In genomic region chr3L:3045256-3045743, dm6 we compare ENCODE assay signal across 1 fruit fly cellular context.
A peak's percentile ranks its signal among the peaks of the same experiment; 100 is the strongest.
TF ChIP-seq lines count a peak whose summit lies in the region.

No protein-coding gene starts in this region.

TF ChIP-seq in whole organism, embryonic, 481 proteins besides CTCF, POLR2A, EP300 and RAD21 (continued from another document and continues in another):
- no peak for TF ChIP-seq CG2129 (GFP tag; IDR thresholded peaks at IDR 0.05; lab: Robert Waterston, UW; ENCODE audit: partially characterized antibody)
- TF ChIP-seq slou (GFP tag; optimal IDR thresholded peaks at IDR 0.05; lab: Kevin White, UChicago): no peak
- TF ChIP-seq gcm2 (GFP tag; optimal IDR thresholded peaks at IDR 0.05; lab: Kevin White, UChicago): no peak
- no peak for TF ChIP-seq knrl (GFP tag; IDR thresholded peaks at IDR 0.05; lab: Robert Waterston, UW; ENCODE audit: partially characterized antibody)
- TF ChIP-seq CG3407 (GFP tag; optimal IDR thresholded peaks at IDR 0.05; lab: Kevin White, UChicago): no peak
- no peak for TF ChIP-seq tna (GFP tag; IDR thresholded peaks at IDR 0.05; lab: Robert Waterston, UW; ENCODE audit: partially characterized antibody)
- TF ChIP-seq fd64A (GFP tag; optimal IDR thresholded peaks at IDR 0.05; lab: Kevin White, UChicago): no peak
- no peak for TF ChIP-seq hth (optimal IDR thresholded peaks at IDR 0.05; lab: Kevin White, UChicago)
- TF ChIP-seq sim (GFP tag; IDR thresholded peaks at IDR 0.05; lab: Robert Waterston, UW): no peak
- no peak for TF ChIP-seq dm (GFP tag; optimal IDR thresholded peaks at IDR 0.05; lab: Kevin White, UChicago)
- TF ChIP-seq E2f1 (GFP tag; IDR thresholded peaks at IDR 0.05; lab: Robert Waterston, UW): peak; percentile 41; the same call in 1 of the 2 replicates
- no peak for TF ChIP-seq ap (GFP tag; IDR thresholded peaks at IDR 0.05; lab: Robert Waterston, UW)
- TF ChIP-seq h (optimal IDR thresholded peaks at IDR 0.05; lab: Kevin White, UChicago): no peak
- TF ChIP-seq dysf (GFP tag; IDR thresholded peaks at IDR 0.05; lab: Robert Waterston, UW): peak; percentile 53; the same call in 1 of the 3 replicates
- no peak for TF ChIP-seq CG14860 (GFP tag; IDR thresholded peaks at IDR 0.05; lab: Robert Waterston, UW; ENCODE audit: partially characterized antibody)
- peak; percentile 40 for TF ChIP-seq CG12659 (GFP tag; optimal IDR thresholded peaks at IDR 0.05; lab: Kevin White, UChicago)
- no peak for TF ChIP-seq Dad (GFP tag; optimal IDR thresholded peaks at IDR 0.05; lab: Kevin White, UChicago)
- TF ChIP-seq BEAF-32 (GFP tag; optimal IDR thresholded peaks at IDR 0.05; lab: Kevin White, UChicago): no peak
- no peak for TF ChIP-seq prd (optimal IDR thresholded peaks at IDR 0.05; lab: Kevin White, UChicago)
- TF ChIP-seq prd (GFP tag; IDR thresholded peaks at IDR 0.05; lab: Robert Waterston, UW): peak; percentile 45; the same call in 2 of the 3 replicates
- TF ChIP-seq CG14441 (GFP tag; IDR thresholded peaks at IDR 0.05; lab: Robert Waterston, UW): peak; percentile 27; the same call in 1 of the 2 replicates
- no peak for TF ChIP-seq stwl (tag; optimal IDR thresholded peaks at IDR 0.05; lab: Kevin White, UChicago)
- TF ChIP-seq pan (optimal IDR thresholded peaks at IDR 0.05; lab: Kevin White, UChicago): no peak
- TF ChIP-seq pan (GFP tag; optimal IDR thresholded peaks at IDR 0.05 in 1 of 2, IDR thresholded peaks at IDR 0.05 in 1 of 2): peak in 1 of 2 experiments; percentile 60
- TF ChIP-seq ssp (GFP tag; IDR thresholded peaks at IDR 0.05; lab: Robert Waterston, UW): no peak
- TF ChIP-seq CG7357 (GFP tag; IDR thresholded peaks at IDR 0.05; lab: Robert Waterston, UW): 0 out of 3 replicates have a peak, but pooled peaks have one; percentile 17
- TF ChIP-seq eve (GFP tag; optimal IDR thresholded peaks at IDR 0.05; lab: Kevin White, UChicago): no peak
- TF ChIP-seq CG32772 (GFP tag; IDR thresholded peaks at IDR 0.05; lab: Robert Waterston, UW): no peak
- no peak for TF ChIP-seq Dp (GFP tag; optimal IDR thresholded peaks at IDR 0.05; lab: Kevin White, UChicago)
- no peak for TF ChIP-seq CG4360 (GFP tag; IDR thresholded peaks at IDR 0.05; lab: Robert Waterston, UW)
- peak; percentile 70 for TF ChIP-seq CG11696 (GFP tag; IDR thresholded peaks at IDR 0.05; lab: Robert Waterston, UW)
- TF ChIP-seq CG13123 (GFP tag; optimal IDR thresholded peaks at IDR 0.05; lab: Kevin White, UChicago): peak; percentile 25
- TF ChIP-seq CG13624 (GFP tag; optimal IDR thresholded peaks at IDR 0.05; lab: Kevin White, UChicago): no peak
- TF ChIP-seq Scr (GFP tag; IDR thresholded peaks at IDR 0.05; lab: Robert Waterston, UW; ENCODE audit: partially characterized antibody): no peak
- no peak for TF ChIP-seq gce (GFP tag; IDR thresholded peaks at IDR 0.05; lab: Robert Waterston, UW)
- no peak for TF ChIP-seq Lhr (GFP tag; optimal IDR thresholded peaks at IDR 0.05; lab: Kevin White, UChicago)
- TF ChIP-seq CG32767 (GFP tag; IDR thresholded peaks at IDR 0.05; lab: Robert Waterston, UW): no peak
- TF ChIP-seq CG17361 (GFP tag; IDR thresholded peaks at IDR 0.05; lab: Robert Waterston, UW): 0 out of 3 replicates have a peak, but pooled peaks have one; percentile 47
- TF ChIP-seq org-1 (GFP tag; optimal IDR thresholded peaks at IDR 0.05; lab: Kevin White, UChicago): peak; percentile 26
- no peak for TF ChIP-seq CG3726 (GFP tag; IDR thresholded peaks at IDR 0.05; lab: Robert Waterston, UW)
- TF ChIP-seq trem (tag; optimal IDR thresholded peaks at IDR 0.05; lab: Kevin White, UChicago): peak; percentile 38
- TF ChIP-seq lov (optimal IDR thresholded peaks at IDR 0.05; lab: Kevin White, UChicago): no peak
- no peak for TF ChIP-seq lov (GFP tag; IDR thresholded peaks at IDR 0.05; lab: Robert Waterston, UW)
- no peak for TF ChIP-seq CG13894 (tag; optimal IDR thresholded peaks at IDR 0.05; lab: Kevin White, UChicago)
- no peak for TF ChIP-seq zfh2 (GFP tag; optimal IDR thresholded peaks at IDR 0.05; lab: Kevin White, UChicago)
- peak; percentile 80 for TF ChIP-seq lbe (GFP tag; optimal IDR thresholded peaks at IDR 0.05; lab: Kevin White, UChicago)
- no peak for TF ChIP-seq CG14050 (GFP tag; IDR thresholded peaks at IDR 0.05; lab: Robert Waterston, UW)
- TF ChIP-seq CG16813 (GFP tag; IDR thresholded peaks at IDR 0.05; lab: Robert Waterston, UW; ENCODE audit: partially characterized antibody): no peak
- TF ChIP-seq bigmax (GFP tag; optimal IDR thresholded peaks at IDR 0.05; lab: Kevin White, UChicago): no peak
- TF ChIP-seq gsb (GFP tag; IDR thresholded peaks at IDR 0.05; lab: Robert Waterston, UW): no peak
- TF ChIP-seq CG7556 (GFP tag; optimal IDR thresholded peaks at IDR 0.05; lab: Kevin White, UChicago): peak; percentile 16
- TF ChIP-seq dpn (GFP tag; optimal IDR thresholded peaks at IDR 0.05; lab: Kevin White, UChicago): peak in 1 of 2 experiments; percentile 33
- no peak for TF ChIP-seq Deaf1 (tag; optimal IDR thresholded peaks at IDR 0.05; lab: Kevin White, UChicago)
- peak; percentile 12 for TF ChIP-seq nau (GFP tag; optimal IDR thresholded peaks at IDR 0.05; lab: Kevin White, UChicago)
- no peak for TF ChIP-seq CG12769 (tag; optimal IDR thresholded peaks at IDR 0.05; lab: Kevin White, UChicago)
- TF ChIP-seq CG43689 (GFP tag; IDR thresholded peaks at IDR 0.05; lab: Robert Waterston, UW): no peak
- TF ChIP-seq dmrt99B (tag; optimal IDR thresholded peaks at IDR 0.05; lab: Kevin White, UChicago): peak; percentile 63
- no peak for TF ChIP-seq Nf-YA (GFP tag; IDR thresholded peaks at IDR 0.05; lab: Robert Waterston, UW)
- no peak for TF ChIP-seq Dfd (GFP tag; optimal IDR thresholded peaks at IDR 0.05; lab: Kevin White, UChicago)
- no peak for TF ChIP-seq CG15073 (GFP tag; optimal IDR thresholded peaks at IDR 0.05; lab: Kevin White, UChicago)
- peak; percentile 22 for TF ChIP-seq CG9437 (GFP tag; optimal IDR thresholded peaks at IDR 0.05; lab: Kevin White, UChicago)
- no peak for TF ChIP-seq NK7.1 (GFP tag; optimal IDR thresholded peaks at IDR 0.05; lab: Kevin White, UChicago)
- TF ChIP-seq CG7372 (GFP tag; IDR thresholded peaks at IDR 0.05; lab: Robert Waterston, UW): no peak
- no peak for TF ChIP-seq E2f2 (GFP tag; IDR thresholded peaks at IDR 0.05; lab: Robert Waterston, UW)
- no peak for TF ChIP-seq cg (GFP tag; optimal IDR thresholded peaks at IDR 0.05; lab: Kevin White, UChicago)
- peak; percentile 21 for TF ChIP-seq CG17829 (tag; optimal IDR thresholded peaks at IDR 0.05; lab: Kevin White, UChicago)
- no peak for TF ChIP-seq CG8281 (tag; optimal IDR thresholded peaks at IDR 0.05; lab: Kevin White, UChicago)
- no peak for TF ChIP-seq zen2 (GFP tag; IDR thresholded peaks at IDR 0.05; lab: Robert Waterston, UW; ENCODE audit: partially characterized antibody)
- TF ChIP-seq CG10147 (GFP tag; optimal IDR thresholded peaks at IDR 0.05; lab: Kevin White, UChicago): peak; percentile 41
- TF ChIP-seq CG10959 (GFP tag; IDR thresholded peaks at IDR 0.05; lab: Robert Waterston, UW): no peak
- peak; percentile 27 for TF ChIP-seq CG30403 (GFP tag; optimal IDR thresholded peaks at IDR 0.05; lab: Kevin White, UChicago)
- TF ChIP-seq CG34224 (GFP tag; IDR thresholded peaks at IDR 0.05; lab: Robert Waterston, UW; ENCODE audit: partially characterized antibody): no peak
- TF ChIP-seq CG1647 (GFP tag; optimal IDR thresholded peaks at IDR 0.05; lab: Kevin White, UChicago): no peak
- peak; percentile 32 for TF ChIP-seq CG10267 (tag; optimal IDR thresholded peaks at IDR 0.05; lab: Kevin White, UChicago)
- TF ChIP-seq CG12219 (GFP tag; optimal IDR thresholded peaks at IDR 0.05; lab: Kevin White, UChicago): no peak
- TF ChIP-seq H2.0 (GFP tag; IDR thresholded peaks at IDR 0.05; lab: Robert Waterston, UW): no peak
- TF ChIP-seq bcd (GFP tag; optimal IDR thresholded peaks at IDR 0.05; lab: Kevin White, UChicago): peak; percentile 47
- TF ChIP-seq CG7786 (GFP tag; optimal IDR thresholded peaks at IDR 0.05; lab: Kevin White, UChicago): no peak
- TF ChIP-seq so (GFP tag; IDR thresholded peaks at IDR 0.05; lab: Robert Waterston, UW): no peak; the same call in 2 of the 3 replicates
- no peak for TF ChIP-seq br (optimal IDR thresholded peaks at IDR 0.05; lab: Kevin White, UChicago)
- no peak for TF ChIP-seq Tbp (GFP tag; optimal IDR thresholded peaks at IDR 0.05; lab: Kevin White, UChicago)
- TF ChIP-seq CG17328 (GFP tag; IDR thresholded peaks at IDR 0.05; lab: Robert Waterston, UW): no peak
- no peak for TF ChIP-seq CG15011 (GFP tag; optimal IDR thresholded peaks at IDR 0.05; lab: Kevin White, UChicago)
- peak; percentile 43 for TF ChIP-seq unpg (GFP tag; optimal IDR thresholded peaks at IDR 0.05; lab: Kevin White, UChicago)
- TF ChIP-seq CG15514 (GFP tag; optimal IDR thresholded peaks at IDR 0.05; lab: Kevin White, UChicago): no peak
- no peak for TF ChIP-seq CG16863 (GFP tag; optimal IDR thresholded peaks at IDR 0.05; lab: Kevin White, UChicago)
- TF ChIP-seq Oaz (GFP tag; IDR thresholded peaks at IDR 0.05; lab: Robert Waterston, UW): no peak
- peak; percentile 10 for TF ChIP-seq CG18011 (GFP tag; optimal IDR thresholded peaks at IDR 0.05; lab: Kevin White, UChicago)
- TF ChIP-seq sens (GFP tag; lab: Kevin White, UChicago): peak; percentile 70
- TF ChIP-seq cato (GFP tag; optimal IDR thresholded peaks at IDR 0.05; lab: Kevin White, UChicago; ENCODE audit: borderline replicate concordance): no peak
- TF ChIP-seq CG31441 (GFP tag; IDR thresholded peaks at IDR 0.05; lab: Robert Waterston, UW): peak; percentile 57; the same call in 1 of the 2 replicates
- TF ChIP-seq phol (tag; optimal IDR thresholded peaks at IDR 0.05; lab: Kevin White, UChicago): peak; percentile 20
- no peak for TF ChIP-seq zen (tag; optimal IDR thresholded peaks at IDR 0.05; lab: Kevin White, UChicago)
- no peak for TF ChIP-seq B-H2 (GFP tag; optimal IDR thresholded peaks at IDR 0.05; lab: Kevin White, UChicago)
- peak; percentile 28 for TF ChIP-seq dmrt11E (tag; optimal IDR thresholded peaks at IDR 0.05; lab: Kevin White, UChicago)
- no peak for TF ChIP-seq Hmx (GFP tag; optimal IDR thresholded peaks at IDR 0.05; lab: Kevin White, UChicago)
- no peak for TF ChIP-seq tup (GFP tag; optimal IDR thresholded peaks at IDR 0.05; lab: Kevin White, UChicago)
- no peak for TF ChIP-seq CG31224 (GFP tag; IDR thresholded peaks at IDR 0.05; lab: Robert Waterston, UW)
- no peak for TF ChIP-seq Atf-2 (GFP tag; optimal IDR thresholded peaks at IDR 0.05; lab: Kevin White, UChicago)
- TF ChIP-seq CG16815 (GFP tag; optimal IDR thresholded peaks at IDR 0.05; lab: Kevin White, UChicago): peak; percentile 6
- TF ChIP-seq sr (GFP tag; IDR thresholded peaks at IDR 0.05; lab: Robert Waterston, UW): no peak
- peak in 1 of 3 experiments; percentile 22 for TF ChIP-seq lola (GFP tag; optimal IDR thresholded peaks at IDR 0.05; lab: Kevin White, UChicago)
- no peak for TF ChIP-seq CG31388 (GFP tag; optimal IDR thresholded peaks at IDR 0.05; lab: Kevin White, UChicago)
- TF ChIP-seq CG9609 (GFP tag; optimal IDR thresholded peaks at IDR 0.05; lab: Kevin White, UChicago): no peak
- TF ChIP-seq nerfin-2 (GFP tag; IDR thresholded peaks at IDR 0.05; lab: Robert Waterston, UW; ENCODE audit: partially characterized antibody): no peak
- peak; percentile 51; the same call in 2 of the 3 replicates for TF ChIP-seq row (GFP tag; IDR thresholded peaks at IDR 0.05; lab: Robert Waterston, UW)
- TF ChIP-seq usp (GFP tag; optimal IDR thresholded peaks at IDR 0.05; lab: Kevin White, UChicago): no peak
- no peak for TF ChIP-seq MESR4 (GFP tag; optimal IDR thresholded peaks at IDR 0.05; lab: Kevin White, UChicago)
- TF ChIP-seq CG6854 (GFP tag; optimal IDR thresholded peaks at IDR 0.05; lab: Kevin White, UChicago): no peak
- TF ChIP-seq Nf-YB (GFP tag; optimal IDR thresholded peaks at IDR 0.05; lab: Kevin White, UChicago): peak; percentile 12
- TF ChIP-seq CG1233 (GFP tag; optimal IDR thresholded peaks at IDR 0.05; lab: Kevin White, UChicago): peak; percentile 35
- peak in 1 of 2 experiments; percentile 47 for TF ChIP-seq Eip74EF (GFP tag; optimal IDR thresholded peaks at IDR 0.05; lab: Kevin White, UChicago)
- TF ChIP-seq Hand (GFP tag; optimal IDR thresholded peaks at IDR 0.05; lab: Kevin White, UChicago): peak; percentile 18
- TF ChIP-seq Ets65A (GFP tag; lab: Kevin White, UChicago): no peak
- TF ChIP-seq ase (GFP tag; IDR thresholded peaks at IDR 0.05; lab: Robert Waterston, UW): no peak
- TF ChIP-seq CG17912 (GFP tag; optimal IDR thresholded peaks at IDR 0.05; lab: Kevin White, UChicago): no peak
- peak; percentile 13 for TF ChIP-seq NfI (GFP tag; optimal IDR thresholded peaks at IDR 0.05; lab: Kevin White, UChicago)
- peak; percentile 16 for TF ChIP-seq CG8359 (GFP tag; optimal IDR thresholded peaks at IDR 0.05; lab: Kevin White, UChicago; ENCODE audit: borderline replicate concordance)
- TF ChIP-seq Dll (GFP tag; IDR thresholded peaks at IDR 0.05; lab: Robert Waterston, UW; ENCODE audit: partially characterized antibody): no peak
- peak; percentile 42 for TF ChIP-seq CoRest (tag; optimal IDR thresholded peaks at IDR 0.05; lab: Kevin White, UChicago)
- no peak for TF ChIP-seq CG30431 (GFP tag; optimal IDR thresholded peaks at IDR 0.05; lab: Kevin White, UChicago)
- no peak for TF ChIP-seq Hr39 (optimal IDR thresholded peaks at IDR 0.05; lab: Kevin White, UChicago)
- TF ChIP-seq CG7987 (GFP tag; optimal IDR thresholded peaks at IDR 0.05; lab: Kevin White, UChicago): no peak
- TF ChIP-seq CG15479 (GFP tag; optimal IDR thresholded peaks at IDR 0.05; lab: Kevin White, UChicago): no peak
- TF ChIP-seq CG15696 (tag; optimal IDR thresholded peaks at IDR 0.05; lab: Kevin White, UChicago): no peak
- no peak for TF ChIP-seq YL-1 (GFP tag; optimal IDR thresholded peaks at IDR 0.05; lab: Kevin White, UChicago)
- TF ChIP-seq cad (GFP tag; optimal IDR thresholded peaks at IDR 0.05; lab: Kevin White, UChicago): no peak
- peak; percentile 52; the same call in 1 of the 2 replicates for TF ChIP-seq CG32532 (GFP tag; IDR thresholded peaks at IDR 0.05; lab: Robert Waterston, UW)
- TF ChIP-seq Drgx (GFP tag; IDR thresholded peaks at IDR 0.05; lab: Robert Waterston, UW): peak; percentile 65; the same call in 1 of the 2 replicates
- no peak for TF ChIP-seq gro (GFP tag; optimal IDR thresholded peaks at IDR 0.05; lab: Kevin White, UChicago)
- 0 out of 2 replicates have a peak, but pooled peaks have one; percentile 15 for TF ChIP-seq ttk (GFP tag; IDR thresholded peaks at IDR 0.05; lab: Robert Waterston, UW)
- TF ChIP-seq CG10209 (GFP tag; optimal IDR thresholded peaks at IDR 0.05; lab: Kevin White, UChicago): peak; percentile 68
- TF ChIP-seq Spps (tag; optimal IDR thresholded peaks at IDR 0.05; lab: Kevin White, UChicago): no peak
- TF ChIP-seq Xbp1 (GFP tag; optimal IDR thresholded peaks at IDR 0.05; lab: Kevin White, UChicago): peak; percentile 50
